Fruit fly (Drosophila melanogaster): Measurements from ENCODE around the gene Atac3.

Gene Atac3

dm6 chr3L:347641-348405, 20.0 kb upstream of the Atac3 start (continued):
- peak; percentile 27; the same call in 1 of the 3 replicates for TF ChIP-seq so (GFP tag; IDR thresholded peaks at IDR 0.05)
- peak; percentile 82 for TF ChIP-seq sisA (GFP tag; IDR thresholded peaks at IDR 0.05)
- peak; percentile 73; the same call in 2 of the 3 replicates for TF ChIP-seq ken (GFP tag; IDR thresholded peaks at IDR 0.05)
- TF ChIP-seq ara (GFP tag; IDR thresholded peaks at IDR 0.05) = peak; percentile 88
- TF ChIP-seq NC2β (GFP tag; optimal IDR thresholded peaks at IDR 0.05) = peak; percentile 65
- TF ChIP-seq Lim3 (GFP tag; IDR thresholded peaks at IDR 0.05) = 0 out of 2 replicates have a peak, but pooled peaks have one; percentile 13
- TF ChIP-seq Awh (GFP tag; IDR thresholded peaks at IDR 0.05) = peak; percentile 85
- TF ChIP-seq maf-S (GFP tag; optimal IDR thresholded peaks at IDR 0.05) = peak; percentile 14
- peak; percentile 77 for TF ChIP-seq CG30403 (GFP tag; optimal IDR thresholded peaks at IDR 0.05)
- peak; percentile 54 for TF ChIP-seq CG8359 (GFP tag; optimal IDR thresholded peaks at IDR 0.05; ENCODE audit: borderline replicate concordance)
- TF ChIP-seq schlank (tag; optimal IDR thresholded peaks at IDR 0.05) = peak; percentile 7
- peak; percentile 87 for TF ChIP-seq CG2712 (tag; optimal IDR thresholded peaks at IDR 0.05)
- TF ChIP-seq CG14710 (tag; optimal IDR thresholded peaks at IDR 0.05) = peak; percentile 82
- peak; percentile 94 for TF ChIP-seq Med (GFP tag)
- TF ChIP-seq pan (optimal IDR thresholded peaks at IDR 0.05) = no peak
- peak in 1 of 2 experiments; percentile 63 for TF ChIP-seq pan (GFP tag; optimal IDR thresholded peaks at IDR 0.05 in 1 of 2, IDR thresholded peaks at IDR 0.05 in 1 of 2)
- TF ChIP-seq Ptx1 (GFP tag; IDR thresholded peaks at IDR 0.05) = peak; percentile 73
- TF ChIP-seq CG7556 (GFP tag; optimal IDR thresholded peaks at IDR 0.05) = peak; percentile 61
- TF ChIP-seq CG17359 (tag; optimal IDR thresholded peaks at IDR 0.05) = peak; percentile 83
- peak; percentile 73 for TF ChIP-seq CG8089 (GFP tag; optimal IDR thresholded peaks at IDR 0.05)
- TF ChIP-seq CG10979 (tag; optimal IDR thresholded peaks at IDR 0.05) = peak; percentile 86
- TF ChIP-seq salm (tag; optimal IDR thresholded peaks at IDR 0.05) = no peak
- TF ChIP-seq Hmx (GFP tag; optimal IDR thresholded peaks at IDR 0.05) = no peak
- peak; percentile 4 for TF ChIP-seq CG7745 (tag; optimal IDR thresholded peaks at IDR 0.05)
- TF ChIP-seq Hr51 (GFP tag; optimal IDR thresholded peaks at IDR 0.05) = peak in 1 of 2 experiments; percentile 57
- no peak for TF ChIP-seq sug (tag; optimal IDR thresholded peaks at IDR 0.05)
- peak; percentile 50 to 86 for TF ChIP-seq chif (GFP tag; optimal IDR thresholded peaks at IDR 0.05)
- no peak for TF ChIP-seq CG15011 (GFP tag; optimal IDR thresholded peaks at IDR 0.05)
- no peak for TF ChIP-seq scrt (GFP tag; optimal IDR thresholded peaks at IDR 0.05)
- TF ChIP-seq CG10274 (GFP tag; optimal IDR thresholded peaks at IDR 0.05) = no peak
- TF ChIP-seq ap (GFP tag; IDR thresholded peaks at IDR 0.05) = peak; percentile 56
- peak; percentile 17 for TF ChIP-seq TFAM (GFP tag; optimal IDR thresholded peaks at IDR 0.05)
- no peak for TF ChIP-seq toy (GFP tag; IDR thresholded peaks at IDR 0.05)
- peak; percentile 11 for TF ChIP-seq CG31365 (tag; optimal IDR thresholded peaks at IDR 0.05)
- TF ChIP-seq CG11247 (GFP tag; IDR thresholded peaks at IDR 0.05) = peak; percentile 42; the same call in 1 of the 2 replicates
- no peak for TF ChIP-seq Dbx (GFP tag; IDR thresholded peaks at IDR 0.05)
- TF ChIP-seq Ravus (GFP tag; IDR thresholded peaks at IDR 0.05) = peak; percentile 25; the same call in 1 of the 2 replicates
- TF ChIP-seq crol (GFP tag; IDR thresholded peaks at IDR 0.05) = peak; percentile 80
- TF ChIP-seq CG3163 (GFP tag; optimal IDR thresholded peaks at IDR 0.05) = peak; percentile 46
- TF ChIP-seq CG6813 (GFP tag; optimal IDR thresholded peaks at IDR 0.05) = peak; percentile 63
- no peak for TF ChIP-seq hth (optimal IDR thresholded peaks at IDR 0.05)
- TF ChIP-seq CG11696 (GFP tag; IDR thresholded peaks at IDR 0.05) = no peak
- no peak for TF ChIP-seq Adf1 (GFP tag; IDR thresholded peaks at IDR 0.05)
- TF ChIP-seq CG13123 (GFP tag; optimal IDR thresholded peaks at IDR 0.05) = peak; percentile 62
- TF ChIP-seq fd64A (GFP tag; optimal IDR thresholded peaks at IDR 0.05) = peak; percentile 80
- TF ChIP-seq CG11456 (GFP tag; IDR thresholded peaks at IDR 0.05) = no peak
- TF ChIP-seq hbn (GFP tag; IDR thresholded peaks at IDR 0.05; ENCODE audit: partially characterized antibody) = no peak
- peak; percentile 80 for TF ChIP-seq CG1024 (GFP tag; IDR thresholded peaks at IDR 0.05)
- no peak for TF ChIP-seq Nf-YC (tag; optimal IDR thresholded peaks at IDR 0.05)
- no peak for TF ChIP-seq CG4282 (GFP tag; optimal IDR thresholded peaks at IDR 0.05)
